Worm (Caenorhabditis elegans) whole organism, L4/young adult: ENCODE data around the gene F47B8.1.

Experiments used
- dao-5 ChIP-seq: sonication (generic microtip); optimal IDR thresholded peaks from 2 replicates; lab custom pipeline; 2016; ENCODE audit warnings: missing genotype, missing genetic modification characterization, moderate library complexity, missing compliant biosample characterization
- him-1 ChIP-seq: sonication (generic microtip); optimal IDR thresholded peaks from 2 replicates; lab custom pipeline; 2016; ENCODE audit warnings: missing genotype, missing genetic modification reagents, missing genetic modification characterization, missing compliant biosample characterization

ce11 chrV:14350498-14350897 lies 36.4 kb upstream of the F47B8.1 start:
- TF ChIP-seq him-1 (tag; lab: Kevin White, UChicago) (no peak), dao-5 (tag; lab: Kevin White, UChicago) (no peak)
